Worm (Caenorhabditis elegans) whole organism, late embryonic: Measurements from ENCODE around the gene K10H10.10.

Experiments
- C08G9.2 ChIP-seq: sonication (generic microtip); optimal IDR thresholded peaks from 2 replicates; lab custom pipeline; 2016; ENCODE audit warnings: mild to moderate bottlenecking, missing genetic modification characterization, moderate library complexity, missing compliant biosample characterization
- C38D4.7 ChIP-seq: fragments of 200-800 bp; sonication (Bioruptor generic); optimal IDR thresholded peaks from 2 replicates; lab custom pipeline; 2018; ENCODE audit warnings: mild to moderate bottlenecking, missing genetic modification characterization, moderate library complexity, missing compliant biosample characterization
- F13H6.1 ChIP-seq: sonication (generic microtip); optimal IDR thresholded peaks from 2 replicates; lab custom pipeline; 2016; ENCODE audit warnings: missing genetic modification characterization, missing compliant biosample characterization
- K02D7.2 ChIP-seq: sonication (generic microtip); optimal IDR thresholded peaks from 2 replicates; lab custom pipeline; 2017; ENCODE audit warnings: mild to moderate bottlenecking, missing genetic modification characterization, missing compliant biosample characterization
- K09A11.1 ChIP-seq: sonication (generic microtip); optimal IDR thresholded peaks from 2 replicates; lab custom pipeline; 2017; ENCODE audit warnings: antibody characterized with exemption, mild to moderate bottlenecking, missing genetic modification characterization, missing compliant biosample characterization; ENCODE audit not compliant: insufficient read depth
- T23F11.4 ChIP-seq: fragments of 200-800 bp; sonication (Bioruptor generic); optimal IDR thresholded peaks from 2 replicates; lab custom pipeline; 2018; ENCODE audit warnings: mild to moderate bottlenecking, missing genetic modification characterization, missing compliant biosample characterization
- ceh-14 ChIP-seq: sonication (generic microtip); optimal IDR thresholded peaks from 2 replicates; lab custom pipeline; 2016; ENCODE audit warnings: missing genotype, missing genetic modification characterization, missing compliant biosample characterization
- ceh-18 ChIP-seq: sonication (generic microtip); optimal IDR thresholded peaks from 2 replicates; lab custom pipeline; 2016; ENCODE audit warnings: missing genetic modification characterization, missing compliant biosample characterization
- ceh-19 ChIP-seq: fragments of 200-800 bp; sonication (Bioruptor generic); optimal IDR thresholded peaks from 2 replicates; lab custom pipeline; 2018; ENCODE audit warnings: mild to moderate bottlenecking, missing genetic modification characterization, missing compliant biosample characterization
- ceh-2 ChIP-seq: sonication (generic microtip); optimal IDR thresholded peaks from 2 replicates; lab custom pipeline; 2016; ENCODE audit warnings: missing genotype, missing genetic modification characterization, missing compliant biosample characterization
- ceh-22 ChIP-seq: sonication (generic microtip); optimal IDR thresholded peaks from 2 replicates; lab custom pipeline; 2017; ENCODE audit warnings: missing biosample characterization, missing genetic modification characterization
- ceh-31 ChIP-seq: sonication (generic microtip); optimal IDR thresholded peaks from 2 replicates; lab custom pipeline; 2016; ENCODE audit warnings: missing genetic modification characterization, missing compliant biosample characterization
- ceh-48 ChIP-seq: sonication (generic microtip); optimal IDR thresholded peaks from 2 replicates; lab custom pipeline; 2016; ENCODE audit warnings: missing genetic modification characterization, inconsistent platforms, missing compliant biosample characterization
- ceh-6 ChIP-seq: fragments of 200-800 bp; sonication (Bioruptor generic); optimal IDR thresholded peaks from 2 replicates; lab custom pipeline; 2018; ENCODE audit warnings: mild to moderate bottlenecking, missing genetic modification characterization, missing compliant biosample characterization
- che-1 ChIP-seq: sonication (generic microtip); optimal IDR thresholded peaks from 2 replicates; lab custom pipeline; 2016; ENCODE audit warnings: mild to moderate bottlenecking, missing genetic modification characterization, missing compliant biosample characterization
- elt-2 ChIP-seq: sonication (generic microtip); optimal IDR thresholded peaks from 2 replicates; lab custom pipeline; 2016; ENCODE audit warnings: missing genetic modification reagents, missing genetic modification characterization, missing compliant biosample characterization
- ets-4 ChIP-seq: sonication (generic microtip); optimal IDR thresholded peaks from 2 replicates; lab custom pipeline; 2016; ENCODE audit warnings: missing genetic modification characterization, missing compliant biosample characterization
- eyg-1 ChIP-seq: sonication (generic microtip); optimal IDR thresholded peaks from 2 replicates; lab custom pipeline; 2016; ENCODE audit warnings: missing genotype, missing genetic modification characterization, missing compliant biosample characterization
- fax-1 ChIP-seq: sonication (generic microtip); optimal IDR thresholded peaks from 2 replicates; lab custom pipeline; 2016; ENCODE audit warnings: missing genotype, missing genetic modification characterization, missing compliant biosample characterization
- fkh-10 ChIP-seq: fragments of 150-350 bp; optimal IDR thresholded peaks from 2 replicates; lab custom pipeline; 2014; ENCODE audit warnings: missing biosample characterization, missing genetic modification reagents, missing genetic modification characterization
- fkh-6 ChIP-seq: sonication (generic microtip); optimal IDR thresholded peaks from 2 replicates; lab custom pipeline; 2016; ENCODE audit warnings: missing genetic modification characterization, missing compliant biosample characterization
- hlh-13 ChIP-seq: fragments of 200-800 bp; sonication (Bioruptor generic); optimal IDR thresholded peaks from 2 replicates; lab custom pipeline; 2018; ENCODE audit warnings: mild to moderate bottlenecking, missing genetic modification characterization, missing compliant biosample characterization
- hlh-15 ChIP-seq: sonication (generic microtip); optimal IDR thresholded peaks from 2 replicates; lab custom pipeline; 2016; ENCODE audit warnings: missing genetic modification characterization, missing compliant biosample characterization
- hlh-30 ChIP-seq: sonication (generic microtip); optimal IDR thresholded peaks from 2 replicates; lab custom pipeline; 2017; ENCODE audit warnings: antibody characterized with exemption, missing genetic modification characterization, missing compliant biosample characterization; ENCODE audit not compliant: insufficient read depth
- hlh-6 ChIP-seq: sonication (generic microtip); optimal IDR thresholded peaks from 2 replicates; lab custom pipeline; 2016; ENCODE audit warnings: missing genotype, missing genetic modification characterization, missing compliant biosample characterization
- hlh-8 ChIP-seq: sonication (generic microtip); optimal IDR thresholded peaks from 2 replicates; lab custom pipeline; 2016; ENCODE audit warnings: missing genotype, missing genetic modification characterization, missing compliant biosample characterization
- lim-6 ChIP-seq: sonication (generic microtip); optimal IDR thresholded peaks from 2 replicates; lab custom pipeline; 2016; ENCODE audit warnings: missing genetic modification characterization, missing compliant biosample characterization
- madf-2 ChIP-seq: sonication (generic microtip); optimal IDR thresholded peaks from 2 replicates; lab custom pipeline; 2017; ENCODE audit warnings: missing genetic modification characterization, missing compliant biosample characterization
- mec-3 ChIP-seq: sonication (generic microtip); optimal IDR thresholded peaks from 2 replicates; lab custom pipeline; 2016; ENCODE audit warnings: borderline replicate concordance, missing genetic modification characterization, missing compliant biosample characterization
- nfya-1 ChIP-seq: sonication (generic microtip); optimal IDR thresholded peaks from 2 replicates; lab custom pipeline; 2017; ENCODE audit warnings: missing genetic modification characterization, mild to moderate bottlenecking, missing compliant biosample characterization, antibody characterized with exemption, moderate library complexity
- nhr-11 ChIP-seq: fragments of 150-350 bp; optimal IDR thresholded peaks from 2 replicates; lab custom pipeline; 2014; ENCODE audit warnings: missing biosample characterization, missing genetic modification characterization
- nhr-232 ChIP-seq: sonication (generic microtip); optimal IDR thresholded peaks from 2 replicates; lab custom pipeline; 2016; ENCODE audit warnings: missing genetic modification characterization, missing compliant biosample characterization
- npax-4 ChIP-seq: sonication (generic microtip); optimal IDR thresholded peaks from 2 replicates; lab custom pipeline; 2016; ENCODE audit warnings: missing genetic modification characterization, missing compliant biosample characterization
- pag-3 ChIP-seq: sonication (generic microtip); optimal IDR thresholded peaks from 2 replicates; lab custom pipeline; 2016; ENCODE audit warnings: missing compliant biosample characterization, missing genetic modification characterization, borderline replicate concordance
- pha-2 ChIP-seq: sonication (generic microtip); optimal IDR thresholded peaks from 2 replicates; lab custom pipeline; 2017; ENCODE audit warnings: mild to moderate bottlenecking, missing genetic modification characterization, missing compliant biosample characterization
- pqm-1 ChIP-seq: sonication (generic microtip); optimal IDR thresholded peaks from 2 replicates; lab custom pipeline; 2016; ENCODE audit warnings: missing genetic modification characterization, missing compliant biosample characterization
- rnt-1 ChIP-seq: sonication (generic microtip); optimal IDR thresholded peaks from 2 replicates; lab custom pipeline; 2016; ENCODE audit warnings: missing genetic modification characterization, missing compliant biosample characterization
- sdc-2 ChIP-seq: sonication (generic microtip); optimal IDR thresholded peaks from 2 replicates; lab custom pipeline; 2016; ENCODE audit warnings: missing genotype, missing genetic modification characterization, missing compliant biosample characterization
- sox-2 ChIP-seq: fragments of 200-800 bp; sonication (Bioruptor generic); IDR thresholded peaks from 2 replicates; pipeline ENCODE4 v1.3.6; 2022; ENCODE audit warnings: missing genetic modification reagents, missing genetic modification characterization, missing compliant biosample characterization
- sox-4 ChIP-seq: sonication (generic microtip); optimal IDR thresholded peaks from 2 replicates; lab custom pipeline; 2017; ENCODE audit warnings: mild to moderate bottlenecking, missing genetic modification characterization, inconsistent platforms, missing compliant biosample characterization
- syd-9 ChIP-seq: sonication (generic microtip); optimal IDR thresholded peaks from 2 replicates; lab custom pipeline; 2016; ENCODE audit warnings: mild to moderate bottlenecking, missing genetic modification characterization, moderate library complexity, missing compliant biosample characterization
- ttx-3 ChIP-seq: sonication (generic microtip); optimal IDR thresholded peaks from 2 replicates; lab custom pipeline; 2016; ENCODE audit warnings: missing genetic modification reagents, missing genetic modification characterization, missing compliant biosample characterization
- unc-3 ChIP-seq, 2 experiments: fragments of 200-800 bp in 1 of 2; sonication (Bioruptor generic) in 1 of 2; sonication (generic microtip) in 1 of 2; conservative IDR thresholded peaks in 1 of 2; optimal IDR thresholded peaks in 1 of 2; 2 replicates each; pipeline versions ENCODE4 v1.3.6 to Lab custom; 2016 to 2022; ENCODE audit warnings: missing compliant biosample characterization in 2 of 2, missing genetic modification characterization in 2 of 2, missing genetic modification reagents in 1 of 2
- unc-42 ChIP-seq: sonication (generic microtip); optimal IDR thresholded peaks from 2 replicates; lab custom pipeline; 2016; ENCODE audit warnings: missing genotype, missing genetic modification characterization, missing compliant biosample characterization
- unc-55 ChIP-seq: sonication (generic microtip); optimal IDR thresholded peaks from 2 replicates; lab custom pipeline; 2017; ENCODE audit warnings: missing biosample characterization, missing genetic modification reagents, missing genetic modification characterization
- unc-86 ChIP-seq: sonication (generic microtip); optimal IDR thresholded peaks from 2 replicates; lab custom pipeline; 2016; ENCODE audit warnings: missing genetic modification characterization, missing compliant biosample characterization
- zip-5 ChIP-seq: sonication (generic microtip); optimal IDR thresholded peaks from 2 replicates; lab custom pipeline; 2016; ENCODE audit warnings: missing genetic modification characterization, missing compliant biosample characterization
- ztf-16 ChIP-seq: sonication (generic microtip); optimal IDR thresholded peaks from 2 replicates; lab custom pipeline; 2017; ENCODE audit warnings: missing genetic modification characterization, missing compliant biosample characterization

Gene K10H10.10

DNA sequence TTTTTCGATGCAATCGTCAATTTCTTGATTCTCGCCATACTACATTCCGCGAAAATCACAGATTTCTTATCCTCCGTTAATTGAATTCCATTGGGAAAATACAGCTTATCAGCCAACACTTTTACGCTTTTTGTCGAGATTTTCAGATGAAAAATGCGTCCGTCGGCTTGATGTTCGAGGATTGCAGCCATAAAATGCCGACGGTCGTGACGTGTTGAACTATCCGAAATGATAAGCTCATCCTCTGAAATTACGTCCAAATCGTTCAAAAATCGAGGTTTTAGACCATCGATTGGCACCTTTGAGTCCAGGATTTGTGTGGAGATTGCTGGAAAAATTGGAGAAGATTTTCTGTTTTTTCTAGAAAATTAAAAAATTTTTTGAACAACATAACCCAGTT lies 19.5 kb downstream of the K10H10.10 start:
- TF ChIP-seq K02D7.2 (tag; lab: Kevin White, UChicago) (no peak), mec-3 (tag; lab: Kevin White, UChicago) (no peak), C38D4.7 (GFP tag; lab: Kevin White, UChicago) (no peak), ets-4 (tag; lab: Kevin White, UChicago) (no peak), madf-2 (tag; lab: Kevin White, UChicago) (no peak), ceh-19 (GFP tag; lab: Kevin White, UChicago) (no peak), elt-2 (tag; lab: Kevin White, UChicago) (no peak), unc-55 (no peak), unc-3 (GFP tag; conservative IDR thresholded peaks at IDR 0.05; lab: Robert Waterston, UW) (no peak), unc-3 (tag; optimal IDR thresholded peaks at IDR 0.05; lab: Kevin White, UChicago) (no peak), nhr-11 (tag; lab: Kevin White, UChicago) (no peak), sdc-2 (no peak), ceh-22 (tag; lab: Kevin White, UChicago) (no peak), hlh-30 (no peak), hlh-15 (tag; lab: Kevin White, UChicago) (no peak), K09A11.1 (tag; lab: Kevin White, UChicago) (no peak)
- TF ChIP-seq, all 69 proteins: peak for 0

- no peak for TF ChIP-seq fkh-10
- peak; percentile 61 for TF ChIP-seq pha-2
- no peak for TF ChIP-seq K02D7.2 (tag; lab: Kevin White, UChicago)
- TF ChIP-seq ets-4 (tag; lab: Kevin White, UChicago), result peak; percentile 97
- peak; percentile 96 for TF ChIP-seq ceh-2 (tag; lab: Kevin White, UChicago)
- no peak for TF ChIP-seq sox-2 (GFP tag; lab: Robert Waterston, UW)
- peak; percentile 68 for TF ChIP-seq nfya-1 (tag; lab: Kevin White, UChicago)
- TF ChIP-seq fax-1 (tag; lab: Kevin White, UChicago), result peak; percentile 94
- TF ChIP-seq pag-3 (tag; lab: Kevin White, UChicago), result peak; percentile 79
- peak; percentile 80 for TF ChIP-seq ztf-16 (tag; lab: Kevin White, UChicago)
- no peak for TF ChIP-seq hlh-30
- peak; percentile 81 for TF ChIP-seq unc-86 (tag; lab: Kevin White, UChicago)
- peak; percentile 6 for TF ChIP-seq madf-2 (tag; lab: Kevin White, UChicago)
- peak; percentile 99 for TF ChIP-seq ceh-31 (tag; lab: Kevin White, UChicago)
- peak; percentile 92 for TF ChIP-seq F13H6.1
- TF ChIP-seq sdc-2, result peak; percentile 21
- TF ChIP-seq hlh-13 (GFP tag; lab: Kevin White, UChicago), result no peak
- peak; percentile 6 for TF ChIP-seq hlh-6 (tag; lab: Kevin White, UChicago)
- TF ChIP-seq mec-3 (tag; lab: Kevin White, UChicago), result peak; percentile 73
- TF ChIP-seq pqm-1 (tag; lab: Kevin White, UChicago), result peak; percentile 91
- peak; percentile 79 for TF ChIP-seq hlh-15 (tag; lab: Kevin White, UChicago)
- peak; percentile 73 for TF ChIP-seq fkh-6 (tag; lab: Kevin White, UChicago)
- TF ChIP-seq ceh-19 (GFP tag; lab: Kevin White, UChicago), result peak; percentile 64
- no peak for TF ChIP-seq ceh-48 (tag; lab: Kevin White, UChicago)
- TF ChIP-seq ceh-22 (tag; lab: Kevin White, UChicago), result no peak
- TF ChIP-seq T23F11.4, result no peak
- peak; percentile 96 for TF ChIP-seq hlh-8
- TF ChIP-seq unc-42 (tag; lab: Kevin White, UChicago), result peak; percentile 86
- no peak for TF ChIP-seq nhr-232
- TF ChIP-seq lim-6, result peak; percentile 93
- peak; percentile 51 for TF ChIP-seq che-1
- peak; percentile 94 for TF ChIP-seq C08G9.2 (tag; lab: Kevin White, UChicago)
- peak; percentile 19 for TF ChIP-seq npax-4 (tag; lab: Kevin White, UChicago)
- peak; percentile 8 for TF ChIP-seq eyg-1 (tag; lab: Kevin White, UChicago)
- peak; percentile 49 for TF ChIP-seq ttx-3 (tag; lab: Kevin White, UChicago)
- TF ChIP-seq zip-5, result peak; percentile 96
- peak; percentile 58 for TF ChIP-seq syd-9 (tag; lab: Kevin White, UChicago)
- TF ChIP-seq ceh-14 (tag; lab: Kevin White, UChicago), result peak; percentile 97
- peak; percentile 92 for TF ChIP-seq rnt-1 (tag; lab: Kevin White, UChicago)
- no peak for TF ChIP-seq ceh-6 (GFP tag; lab: Kevin White, UChicago)
- TF ChIP-seq ceh-18 (tag; lab: Kevin White, UChicago), result peak; percentile 70
- no peak for TF ChIP-seq sox-4 (tag; lab: Kevin White, UChicago)
Measured at ce11 chrII:14528233-14528802, 20.8 kb downstream of the K10H10.10 start, which contains the start of the genes F57C2.5 and spat-1. F57C2.5 (minus strand) TSS chrII:14528239. spat-1 (plus strand) TSS chrII:14528752.
